Worm (Caenorhabditis elegans) whole organism, late embryonic: ENCODE measurements around the gene C50A2.3.
A peak's percentile ranks its signal among the peaks of the same experiment; 100 is the strongest.

Experiments used
- C08G9.2 ChIP-seq: sonication (generic microtip); optimal IDR thresholded peaks from 2 replicates; lab custom pipeline; 2016; ENCODE audit warnings: mild to moderate bottlenecking, missing genetic modification characterization, moderate library complexity, missing compliant biosample characterization
- F13H6.1 ChIP-seq: sonication (generic microtip); optimal IDR thresholded peaks from 2 replicates; lab custom pipeline; 2016; ENCODE audit warnings: missing genetic modification characterization, missing compliant biosample characterization
- K02D7.2 ChIP-seq: sonication (generic microtip); optimal IDR thresholded peaks from 2 replicates; lab custom pipeline; 2017; ENCODE audit warnings: mild to moderate bottlenecking, missing genetic modification characterization, missing compliant biosample characterization
- K09A11.1 ChIP-seq: sonication (generic microtip); optimal IDR thresholded peaks from 2 replicates; lab custom pipeline; 2017; ENCODE audit warnings: antibody characterized with exemption, mild to moderate bottlenecking, missing genetic modification characterization, missing compliant biosample characterization; ENCODE audit not compliant: insufficient read depth
- Y22D7AL.16 ChIP-seq: sonication (generic microtip); optimal IDR thresholded peaks from 2 replicates; lab custom pipeline; 2016; ENCODE audit warnings: missing genetic modification characterization, missing compliant biosample characterization
- ahr-1 ChIP-seq: sonication (generic microtip); optimal IDR thresholded peaks from 2 replicates; lab custom pipeline; 2016; ENCODE audit warnings: missing genetic modification characterization, missing compliant biosample characterization
- ceh-14 ChIP-seq: sonication (generic microtip); optimal IDR thresholded peaks from 2 replicates; lab custom pipeline; 2016; ENCODE audit warnings: missing genotype, missing genetic modification characterization, missing compliant biosample characterization
- ceh-18 ChIP-seq: sonication (generic microtip); optimal IDR thresholded peaks from 2 replicates; lab custom pipeline; 2016; ENCODE audit warnings: missing genetic modification characterization, missing compliant biosample characterization
- ceh-22 ChIP-seq: sonication (generic microtip); optimal IDR thresholded peaks from 2 replicates; lab custom pipeline; 2017; ENCODE audit warnings: missing biosample characterization, missing genetic modification characterization
- ceh-24 ChIP-seq: sonication (generic microtip); optimal IDR thresholded peaks from 2 replicates; lab custom pipeline; 2016; ENCODE audit warnings: mild to moderate bottlenecking, missing genetic modification characterization, missing compliant biosample characterization
- ceh-30 ChIP-seq: fragments of 150-350 bp; optimal IDR thresholded peaks from 2 replicates; lab custom pipeline; 2014; ENCODE audit warnings: missing biosample characterization, missing genetic modification characterization
- ceh-34 ChIP-seq: sonication (generic microtip); optimal IDR thresholded peaks from 2 replicates; lab custom pipeline; 2016; ENCODE audit warnings: mild to moderate bottlenecking, missing genetic modification characterization, missing compliant biosample characterization
- ceh-45 ChIP-seq: fragments of 200-800 bp; sonication (Bioruptor generic); IDR thresholded peaks from 2 replicates; pipeline ENCODE4 v1.3.6; 2022; ENCODE audit warnings: missing genetic modification reagents, missing genetic modification characterization, missing compliant biosample characterization
- ceh-48 ChIP-seq: sonication (generic microtip); optimal IDR thresholded peaks from 2 replicates; lab custom pipeline; 2016; ENCODE audit warnings: missing genetic modification characterization, inconsistent platforms, missing compliant biosample characterization
- ceh-6 ChIP-seq: fragments of 200-800 bp; sonication (Bioruptor generic); optimal IDR thresholded peaks from 2 replicates; lab custom pipeline; 2018; ENCODE audit warnings: mild to moderate bottlenecking, missing genetic modification characterization, missing compliant biosample characterization
- ceh-9 ChIP-seq: sonication (generic microtip); optimal IDR thresholded peaks from 2 replicates; lab custom pipeline; 2016; ENCODE audit warnings: mild to moderate bottlenecking, missing genetic modification characterization, inconsistent platforms, missing compliant biosample characterization
- elt-2 ChIP-seq: sonication (generic microtip); optimal IDR thresholded peaks from 2 replicates; lab custom pipeline; 2016; ENCODE audit warnings: missing genetic modification reagents, missing genetic modification characterization, missing compliant biosample characterization
- eyg-1 ChIP-seq: sonication (generic microtip); optimal IDR thresholded peaks from 2 replicates; lab custom pipeline; 2016; ENCODE audit warnings: missing genotype, missing genetic modification characterization, missing compliant biosample characterization
- fax-1 ChIP-seq: sonication (generic microtip); optimal IDR thresholded peaks from 2 replicates; lab custom pipeline; 2016; ENCODE audit warnings: missing genotype, missing genetic modification characterization, missing compliant biosample characterization
- fkh-10 ChIP-seq: fragments of 150-350 bp; optimal IDR thresholded peaks from 2 replicates; lab custom pipeline; 2014; ENCODE audit warnings: missing biosample characterization, missing genetic modification reagents, missing genetic modification characterization
- fkh-6 ChIP-seq: sonication (generic microtip); optimal IDR thresholded peaks from 2 replicates; lab custom pipeline; 2016; ENCODE audit warnings: missing genetic modification characterization, missing compliant biosample characterization
- gmeb-2 ChIP-seq: sonication (generic microtip); optimal IDR thresholded peaks from 2 replicates; lab custom pipeline; 2016; ENCODE audit warnings: missing genetic modification characterization, inconsistent platforms, missing compliant biosample characterization
- hlh-30 ChIP-seq: sonication (generic microtip); optimal IDR thresholded peaks from 2 replicates; lab custom pipeline; 2017; ENCODE audit warnings: antibody characterized with exemption, missing genetic modification characterization, missing compliant biosample characterization; ENCODE audit not compliant: insufficient read depth
- hlh-6 ChIP-seq: sonication (generic microtip); optimal IDR thresholded peaks from 2 replicates; lab custom pipeline; 2016; ENCODE audit warnings: missing genotype, missing genetic modification characterization, missing compliant biosample characterization
- hlh-8 ChIP-seq: sonication (generic microtip); optimal IDR thresholded peaks from 2 replicates; lab custom pipeline; 2016; ENCODE audit warnings: missing genotype, missing genetic modification characterization, missing compliant biosample characterization
- lim-6 ChIP-seq: sonication (generic microtip); optimal IDR thresholded peaks from 2 replicates; lab custom pipeline; 2016; ENCODE audit warnings: missing genetic modification characterization, missing compliant biosample characterization
- madf-2 ChIP-seq: sonication (generic microtip); optimal IDR thresholded peaks from 2 replicates; lab custom pipeline; 2017; ENCODE audit warnings: missing genetic modification characterization, missing compliant biosample characterization
- mec-3 ChIP-seq: sonication (generic microtip); optimal IDR thresholded peaks from 2 replicates; lab custom pipeline; 2016; ENCODE audit warnings: borderline replicate concordance, missing genetic modification characterization, missing compliant biosample characterization
- nhr-11 ChIP-seq: fragments of 150-350 bp; optimal IDR thresholded peaks from 2 replicates; lab custom pipeline; 2014; ENCODE audit warnings: missing biosample characterization, missing genetic modification characterization
- nhr-232 ChIP-seq: sonication (generic microtip); optimal IDR thresholded peaks from 2 replicates; lab custom pipeline; 2016; ENCODE audit warnings: missing genetic modification characterization, missing compliant biosample characterization
- odd-2 ChIP-seq: sonication (generic microtip); optimal IDR thresholded peaks from 2 replicates; lab custom pipeline; 2017; ENCODE audit warnings: antibody characterized with exemption, mild to moderate bottlenecking, missing genetic modification characterization, missing compliant biosample characterization
- pat-9 ChIP-seq: fragments of 200-800 bp; sonication (Bioruptor generic); optimal IDR thresholded peaks from 2 replicates; lab custom pipeline; 2018; ENCODE audit warnings: mild to moderate bottlenecking, missing genetic modification characterization, moderate library complexity, missing compliant biosample characterization
- pros-1 ChIP-seq: fragments of 150-350 bp; optimal IDR thresholded peaks from 2 replicates; lab custom pipeline; 2014; ENCODE audit warnings: missing biosample characterization, missing genetic modification reagents, missing genetic modification characterization
- rnt-1 ChIP-seq: sonication (generic microtip); optimal IDR thresholded peaks from 2 replicates; lab custom pipeline; 2016; ENCODE audit warnings: missing genetic modification characterization, missing compliant biosample characterization
- sdc-2 ChIP-seq: sonication (generic microtip); optimal IDR thresholded peaks from 2 replicates; lab custom pipeline; 2016; ENCODE audit warnings: missing genotype, missing genetic modification characterization, missing compliant biosample characterization
- sox-2 ChIP-seq: fragments of 200-800 bp; sonication (Bioruptor generic); IDR thresholded peaks from 2 replicates; pipeline ENCODE4 v1.3.6; 2022; ENCODE audit warnings: missing genetic modification reagents, missing genetic modification characterization, missing compliant biosample characterization
- sox-4 ChIP-seq: sonication (generic microtip); optimal IDR thresholded peaks from 2 replicates; lab custom pipeline; 2017; ENCODE audit warnings: mild to moderate bottlenecking, missing genetic modification characterization, inconsistent platforms, missing compliant biosample characterization
- tbx-7 ChIP-seq: sonication (generic microtip); optimal IDR thresholded peaks from 2 replicates; lab custom pipeline; 2016; ENCODE audit warnings: missing genotype, missing genetic modification characterization, missing compliant biosample characterization
- ttx-3 ChIP-seq: sonication (generic microtip); optimal IDR thresholded peaks from 2 replicates; lab custom pipeline; 2016; ENCODE audit warnings: missing genetic modification reagents, missing genetic modification characterization, missing compliant biosample characterization
- unc-55 ChIP-seq: sonication (generic microtip); optimal IDR thresholded peaks from 2 replicates; lab custom pipeline; 2017; ENCODE audit warnings: missing biosample characterization, missing genetic modification reagents, missing genetic modification characterization
- unc-86 ChIP-seq: sonication (generic microtip); optimal IDR thresholded peaks from 2 replicates; lab custom pipeline; 2016; ENCODE audit warnings: missing genetic modification characterization, missing compliant biosample characterization
- zip-5 ChIP-seq: sonication (generic microtip); optimal IDR thresholded peaks from 2 replicates; lab custom pipeline; 2016; ENCODE audit warnings: missing genetic modification characterization, missing compliant biosample characterization
- ztf-16 ChIP-seq: sonication (generic microtip); optimal IDR thresholded peaks from 2 replicates; lab custom pipeline; 2017; ENCODE audit warnings: missing genetic modification characterization, missing compliant biosample characterization

The C50A2.3 gene

DNA sequence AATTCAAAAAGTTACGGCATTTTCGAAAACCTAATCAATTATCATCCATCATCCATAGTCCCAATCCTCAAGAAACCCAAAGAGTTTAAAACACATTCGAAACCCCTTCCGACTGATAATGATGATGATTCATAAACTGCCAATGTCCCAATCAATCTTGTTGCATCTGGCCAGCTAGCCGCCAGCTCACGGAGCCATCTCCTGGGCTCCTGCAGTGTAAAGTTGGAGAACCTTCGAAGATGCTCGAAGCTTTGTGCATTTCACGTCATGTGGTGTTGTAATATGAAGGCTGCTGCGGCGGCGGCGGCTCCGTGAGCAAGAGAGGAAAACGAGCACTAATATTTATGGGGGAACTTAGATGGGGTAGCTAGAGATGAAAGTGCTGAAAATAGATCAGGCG, 49.8 kb downstream of the C50A2.3 start (continued):
- TF ChIP-seq zip-5 (tag; lab: Kevin White, UChicago) (no peak), ztf-16 (tag; lab: Kevin White, UChicago) (no peak), ceh-48 (no peak), fkh-10 (GFP tag; lab: Kevin White, UChicago) (no peak), mec-3 (tag; lab: Kevin White, UChicago) (no peak), unc-55 (GFP tag; lab: Kevin White, UChicago) (peak; percentile 99)
- TF ChIP-seq, all 69 proteins: peak for 13

DNA sequence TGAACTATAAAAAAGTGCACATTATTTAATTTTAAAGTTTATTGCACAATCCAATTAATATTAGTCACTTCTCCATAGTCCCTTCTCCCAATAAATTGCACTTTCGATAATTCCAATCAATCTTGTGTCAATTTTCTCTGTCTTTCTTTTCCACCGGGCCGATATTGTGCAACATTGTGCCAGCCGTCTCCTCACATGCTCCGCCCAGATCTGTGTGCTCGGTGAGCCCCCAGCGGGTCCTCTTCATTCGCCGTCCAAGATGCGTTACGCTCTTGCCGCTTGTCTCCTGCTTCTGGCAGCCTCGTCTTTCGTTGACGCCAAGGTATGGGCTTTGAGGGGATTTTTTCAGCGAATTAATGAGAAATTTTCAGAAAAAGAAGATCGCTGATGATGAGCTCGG, 50.6 kb downstream of the C50A2.3 start, which contains the start of gene ost-1:
TSS of gene ost-1 (plus strand) at position 207 of the 400 bp plus-strand sequence.
- TF ChIP-seq ceh-48 (no peak), unc-55 (GFP tag; lab: Kevin White, UChicago) (peak; percentile 88), ceh-45 (GFP tag; lab: Robert Waterston, UW) (no peak), sdc-2 (no peak), ceh-34 (tag; lab: Kevin White, UChicago) (peak; percentile 11), ceh-30 (tag; lab: Kevin White, UChicago) (no peak), nhr-232 (tag; lab: Kevin White, UChicago) (no peak), elt-2 (tag; lab: Kevin White, UChicago) (no peak), madf-2 (tag; lab: Kevin White, UChicago) (no peak), fax-1 (tag; lab: Kevin White, UChicago) (no peak), ceh-18 (tag; lab: Kevin White, UChicago) (peak; percentile 45), ceh-9 (tag; lab: Kevin White, UChicago) (no peak), F13H6.1 (tag; lab: Kevin White, UChicago) (no peak), hlh-6 (tag; lab: Kevin White, UChicago) (peak; percentile 30), nhr-11 (tag; lab: Kevin White, UChicago) (no peak), ceh-6 (no peak), hlh-8 (tag; lab: Kevin White, UChicago) (no peak), odd-2 (tag; lab: Kevin White, UChicago) (no peak), ztf-16 (tag; lab: Kevin White, UChicago) (no peak), ceh-24 (tag; lab: Kevin White, UChicago) (no peak), sox-2 (GFP tag; lab: Robert Waterston, UW) (no peak), pat-9 (no peak), lim-6 (tag; lab: Kevin White, UChicago) (no peak), ahr-1 (tag; lab: Kevin White, UChicago) (no peak), eyg-1 (tag; lab: Kevin White, UChicago) (no peak), Y22D7AL.16 (no peak), unc-86 (tag; lab: Kevin White, UChicago) (no peak), gmeb-2 (tag; lab: Kevin White, UChicago) (no peak), fkh-6 (no peak), rnt-1 (peak; percentile 56), pros-1 (no peak), C08G9.2 (tag; lab: Kevin White, UChicago) (no peak), ceh-22 (tag; lab: Kevin White, UChicago) (no peak), hlh-30 (tag; lab: Kevin White, UChicago) (no peak), fkh-10 (GFP tag; lab: Kevin White, UChicago) (no peak), mec-3 (tag; lab: Kevin White, UChicago) (no peak), tbx-7 (tag; lab: Kevin White, UChicago) (no peak), K02D7.2 (no peak), sox-4 (no peak), K09A11.1 (tag; lab: Kevin White, UChicago) (no peak), ttx-3 (tag; lab: Kevin White, UChicago) (no peak), ceh-14 (tag; lab: Kevin White, UChicago) (no peak)
